Worm (Caenorhabditis elegans) whole organism, mixed stage, embryonic: ENCODE measurements around the gene F55G1.7.

Experiments
- ceh-39 ChIP-seq: fragments of 150-350 bp; optimal IDR thresholded peaks from 2 replicates; lab custom pipeline; 2014; ENCODE audit warnings: missing biosample characterization, missing genetic modification characterization
- elt-3 ChIP-seq: fragments of 150-350 bp; optimal IDR thresholded peaks from 2 replicates; lab custom pipeline; 2014; ENCODE audit warnings: missing biosample characterization, missing genetic modification characterization
- mep-1 ChIP-seq: fragments of 150-350 bp; optimal IDR thresholded peaks from 2 replicates; lab custom pipeline; 2017; ENCODE audit warnings: missing biosample characterization, missing genetic modification reagents, missing genetic modification characterization, inconsistent platforms
- nhr-12 ChIP-seq: fragments of 150-350 bp; optimal IDR thresholded peaks from 2 replicates; lab custom pipeline; 2014; ENCODE audit warnings: missing biosample characterization, missing genetic modification characterization
- zip-8 ChIP-seq: fragments of 150-350 bp; optimal IDR thresholded peaks from 2 replicates; lab custom pipeline; 2014; ENCODE audit warnings: missing biosample characterization, missing genetic modification characterization

DNA sequence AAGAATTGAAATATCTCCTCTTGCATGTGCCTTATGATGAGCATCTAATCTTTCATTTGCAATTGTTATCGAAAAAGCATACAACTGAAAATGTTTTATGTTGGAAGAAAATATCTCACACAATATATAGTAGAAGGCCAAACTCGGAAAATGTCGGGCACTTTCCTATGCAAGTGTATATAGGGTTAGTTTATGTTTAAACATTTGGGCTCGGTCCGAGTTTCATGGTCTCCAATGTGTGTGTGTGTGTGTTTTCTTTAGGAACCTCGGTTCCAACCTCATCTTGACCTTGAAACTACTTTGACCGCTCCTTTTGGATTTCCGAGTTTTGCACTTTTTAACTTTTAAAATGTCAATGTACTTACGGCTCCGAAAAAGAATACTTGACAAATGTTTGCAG is 29.7 kb upstream of the F55G1.7 start:
- no peak for TF ChIP-seq elt-3 (tag; lab: Kevin White, UChicago)
- no peak for TF ChIP-seq zip-8 (tag; lab: Kevin White, UChicago)
- no peak for TF ChIP-seq nhr-12 (tag; lab: Kevin White, UChicago)
- no peak for TF ChIP-seq mep-1 (tag; lab: Kevin White, UChicago)
- TF ChIP-seq ceh-39 (tag; lab: Kevin White, UChicago) = no peak
